Worm (Caenorhabditis elegans) whole organism, L3 larva: ENCODE data around the gene F10C1.1.
A peak's percentile ranks its signal among the peaks of the same experiment; 100 is the strongest.

Experiments used
- ZK546.5 ChIP-seq: sonication (generic microtip); optimal IDR thresholded peaks from 2 replicates; lab custom pipeline; 2017; ENCODE audit warnings: missing biosample characterization, missing genetic modification characterization
- aly-2 ChIP-seq: fragments of 150-350 bp; optimal IDR thresholded peaks from 2 replicates; lab custom pipeline; 2014; ENCODE audit warnings: missing biosample characterization, missing genetic modification characterization
- ceh-16 ChIP-seq: sonication (generic microtip); optimal IDR thresholded peaks from 2 replicates; lab custom pipeline; 2017; ENCODE audit warnings: missing biosample characterization, missing genetic modification characterization
- ceh-82 ChIP-seq: fragments of 150-350 bp; optimal IDR thresholded peaks from 2 replicates; lab custom pipeline; 2014; ENCODE audit warnings: missing biosample characterization, missing genetic modification characterization
- ceh-9 ChIP-seq: sonication (generic microtip); optimal IDR thresholded peaks from 2 replicates; lab custom pipeline; 2018; ENCODE audit warnings: missing biosample characterization, missing genetic modification characterization
- daf-12 ChIP-seq: fragments of 150-350 bp; optimal IDR thresholded peaks from 2 replicates; lab custom pipeline; 2014; ENCODE audit warnings: missing biosample characterization, missing genetic modification reagents, missing genetic modification characterization
- elt-1 ChIP-seq: fragments of 150-350 bp; optimal IDR thresholded peaks from 2 replicates; lab custom pipeline; 2014; ENCODE audit warnings: missing biosample characterization, missing genetic modification characterization
- elt-2 ChIP-seq: sonication (generic microtip); optimal IDR thresholded peaks from 2 replicates; lab custom pipeline; 2016; ENCODE audit warnings: missing genetic modification reagents, mild to moderate bottlenecking, missing genetic modification characterization, missing compliant biosample characterization
- eor-1 ChIP-seq, 2 experiments: fragments of 150-350 bp; optimal IDR thresholded peaks; 2 replicates each; lab custom pipeline; 2014 to 2018; ENCODE audit warnings: missing biosample characterization in 2 of 2, missing genetic modification characterization in 2 of 2
- fkh-10 ChIP-seq: sonication (generic microtip); optimal IDR thresholded peaks from 2 replicates; lab custom pipeline; 2017; ENCODE audit warnings: missing biosample characterization, missing genetic modification reagents, missing genetic modification characterization
- fkh-2 ChIP-seq: fragments of 150-350 bp; optimal IDR thresholded peaks from 2 replicates; lab custom pipeline; 2014; ENCODE audit warnings: missing biosample characterization, missing genetic modification reagents, missing genetic modification characterization
- fos-1 ChIP-seq: fragments of 150-350 bp; optimal IDR thresholded peaks from 2 replicates; lab custom pipeline; 2014; ENCODE audit warnings: missing biosample characterization, missing genetic modification characterization
- hmg-11 ChIP-seq: sonication (generic microtip); optimal IDR thresholded peaks from 2 replicates; lab custom pipeline; 2016; ENCODE audit warnings: missing genetic modification characterization, missing compliant biosample characterization
- jun-1 ChIP-seq: fragments of 150-350 bp; optimal IDR thresholded peaks from 2 replicates; lab custom pipeline; 2014; ENCODE audit warnings: missing biosample characterization, missing genetic modification reagents, missing genetic modification characterization
- lin-39 ChIP-seq: fragments of 150-350 bp; optimal IDR thresholded peaks from 2 replicates; lab custom pipeline; 2018; ENCODE audit warnings: missing biosample characterization, missing genetic modification reagents, missing genetic modification characterization
- lsy-12 ChIP-seq: sonication (generic microtip); optimal IDR thresholded peaks from 2 replicates; lab custom pipeline; 2016; ENCODE audit warnings: mild to moderate bottlenecking, missing genetic modification characterization, missing compliant biosample characterization
- mdl-1 ChIP-seq: fragments of 150-350 bp; optimal IDR thresholded peaks from 2 replicates; lab custom pipeline; 2014; ENCODE audit warnings: missing biosample characterization, missing genetic modification characterization
- mml-1 ChIP-seq: fragments of 150-350 bp; sonication (generic microtip); optimal IDR thresholded peaks from 3 replicates; lab custom pipeline; 2014; ENCODE audit warnings: missing biosample characterization, missing genetic modification characterization
- nfya-1 ChIP-seq: sonication (generic microtip); optimal IDR thresholded peaks from 2 replicates; lab custom pipeline; 2017; ENCODE audit warnings: missing genetic modification characterization, mild to moderate bottlenecking, missing compliant biosample characterization, antibody characterized with exemption, moderate library complexity; ENCODE audit not compliant: insufficient read depth
- nhr-11 ChIP-seq: fragments of 150-350 bp; optimal IDR thresholded peaks from 2 replicates; lab custom pipeline; 2014; ENCODE audit warnings: missing biosample characterization, missing genetic modification characterization
- nhr-237 ChIP-seq: fragments of 150-350 bp; optimal IDR thresholded peaks from 2 replicates; lab custom pipeline; 2014; ENCODE audit warnings: missing biosample characterization, missing genetic modification characterization
- nhr-25 ChIP-seq: sonication (generic microtip); optimal IDR thresholded peaks from 2 replicates; lab custom pipeline; 2017; ENCODE audit warnings: missing biosample characterization, missing genetic modification characterization
- nhr-28 ChIP-seq: fragments of 150-350 bp; optimal IDR thresholded peaks from 2 replicates; lab custom pipeline; 2014; ENCODE audit warnings: missing biosample characterization, missing genetic modification characterization
- nhr-76 ChIP-seq: fragments of 150-350 bp; sonication (generic microtip); optimal IDR thresholded peaks from 5 replicates; lab custom pipeline; 2014; ENCODE audit warnings: missing biosample characterization, missing genetic modification characterization
- pha-4 ChIP-seq: fragments of 150-350 bp; optimal IDR thresholded peaks from 2 replicates; lab custom pipeline; 2014; ENCODE audit warnings: missing biosample characterization, missing genetic modification reagents, missing genetic modification characterization
- pqm-1 ChIP-seq: fragments of 150-350 bp; optimal IDR thresholded peaks from 2 replicates; lab custom pipeline; 2017; ENCODE audit warnings: missing biosample characterization, missing genetic modification characterization, inconsistent platforms
- skn-1 ChIP-seq: fragments of 150-350 bp; optimal IDR thresholded peaks from 2 replicates; lab custom pipeline; 2014; ENCODE audit warnings: missing biosample characterization, missing genetic modification characterization
- tbx-2 ChIP-seq: sonication (generic microtip); optimal IDR thresholded peaks from 2 replicates; lab custom pipeline; 2016; ENCODE audit warnings: mild to moderate bottlenecking, missing genetic modification characterization, missing compliant biosample characterization
- zag-1 ChIP-seq: fragments of 150-350 bp; optimal IDR thresholded peaks from 2 replicates; lab custom pipeline; 2014; ENCODE audit warnings: missing biosample characterization, missing genetic modification characterization
- ztf-11 ChIP-seq: fragments of 150-350 bp; optimal IDR thresholded peaks from 2 replicates; lab custom pipeline; 2014; ENCODE audit warnings: missing biosample characterization, missing genetic modification characterization
- ztf-4 ChIP-seq: fragments of 150-350 bp; optimal IDR thresholded peaks from 2 replicates; lab custom pipeline; 2014; ENCODE audit warnings: missing biosample characterization, missing genetic modification characterization

F10C1.1 gene

DNA sequence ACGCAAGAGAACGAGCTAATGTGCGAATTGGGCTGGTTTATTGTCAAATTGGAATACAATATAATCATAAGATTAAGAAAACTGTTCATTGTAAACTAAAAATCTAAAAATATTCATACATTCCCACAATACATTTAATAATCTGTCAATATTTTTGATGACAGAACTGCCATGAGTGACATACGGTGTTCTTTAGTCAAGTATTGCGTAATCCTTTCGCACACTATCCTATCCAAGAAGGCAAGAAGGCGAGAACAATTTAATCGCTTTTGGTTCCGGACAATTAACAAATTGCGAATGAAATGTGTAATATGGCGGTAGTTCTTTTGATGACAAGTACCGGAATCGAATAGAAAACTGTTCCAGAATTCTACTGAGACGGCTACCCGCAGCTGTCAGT, 39.1 kb upstream of the F10C1.1 start:
- TF ChIP-seq fkh-10 (no peak), nhr-28 (tag; lab: Kevin White, UChicago) (no peak), lsy-12 (tag; lab: Kevin White, UChicago) (no peak), ztf-11 (no peak)
- TF ChIP-seq, all 47 proteins: peak for 0

DNA sequence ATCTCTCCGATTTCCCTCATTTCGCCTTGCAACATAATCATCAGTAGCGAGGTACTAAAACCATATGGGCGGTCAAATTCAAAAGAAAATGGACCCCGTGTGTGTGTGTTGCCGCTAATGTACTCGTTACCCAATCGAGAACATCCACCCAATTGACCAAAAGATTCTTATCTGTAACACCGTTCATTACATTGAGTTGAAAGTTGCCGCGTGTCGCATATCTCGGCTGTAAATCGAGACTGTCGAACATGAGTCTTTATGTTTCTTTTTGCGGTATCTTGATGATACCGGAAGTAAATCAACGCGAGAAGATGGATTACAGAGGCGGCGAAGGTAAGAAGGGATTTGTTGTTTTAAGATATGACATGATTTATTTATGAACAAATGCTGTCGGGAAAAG, 38.3 kb upstream of the F10C1.1 start:
- TF ChIP-seq tbx-2 (no peak), elt-1 (tag; lab: Kevin White, UChicago) (peak; percentile 74)

DNA sequence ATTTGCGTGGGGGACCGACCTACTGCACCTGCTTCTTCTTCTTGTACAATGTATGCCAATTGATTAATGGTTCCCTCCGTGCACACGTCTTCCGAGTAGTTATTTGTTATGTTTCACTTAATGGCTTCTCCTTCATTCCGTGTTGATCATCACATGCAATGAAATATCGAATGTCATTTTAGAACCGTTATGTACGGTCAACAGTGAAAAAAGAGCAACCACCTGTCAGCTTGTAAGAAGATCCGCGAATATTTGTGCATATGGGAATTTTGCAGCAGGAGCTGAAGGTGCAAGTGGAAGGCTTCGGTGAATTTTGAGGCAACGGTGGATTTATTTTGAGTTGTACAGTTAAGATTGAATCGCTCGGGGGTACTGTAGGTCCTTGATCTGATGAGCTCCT, 37.4 kb upstream of the F10C1.1 start:
- TF ChIP-seq mdl-1 (tag; lab: Kevin White, UChicago), result no peak
- no peak for TF ChIP-seq ZK546.5
- no peak for TF ChIP-seq ceh-82 (tag; lab: Kevin White, UChicago)
- TF ChIP-seq lin-39, result no peak
- TF ChIP-seq nhr-76 (tag; lab: Kevin White, UChicago), result no peak
- TF ChIP-seq eor-1 (tag; optimal IDR thresholded peaks at IDR 0.05; lab: Kevin White, UChicago), result no peak
- TF ChIP-seq elt-1 (tag; lab: Kevin White, UChicago), result no peak
- TF ChIP-seq jun-1 (tag; lab: Kevin White, UChicago), result no peak
- TF ChIP-seq aly-2 (tag; lab: Kevin White, UChicago), result no peak
- no peak for TF ChIP-seq pqm-1 (tag; lab: Kevin White, UChicago)
- TF ChIP-seq pha-4 (tag; lab: Kevin White, UChicago), result no peak
- TF ChIP-seq nfya-1 (tag; lab: Kevin White, UChicago), result no peak
- no peak for TF ChIP-seq nhr-237 (tag; lab: Kevin White, UChicago)
- no peak for TF ChIP-seq ztf-4 (tag; lab: Kevin White, UChicago)

DNA sequence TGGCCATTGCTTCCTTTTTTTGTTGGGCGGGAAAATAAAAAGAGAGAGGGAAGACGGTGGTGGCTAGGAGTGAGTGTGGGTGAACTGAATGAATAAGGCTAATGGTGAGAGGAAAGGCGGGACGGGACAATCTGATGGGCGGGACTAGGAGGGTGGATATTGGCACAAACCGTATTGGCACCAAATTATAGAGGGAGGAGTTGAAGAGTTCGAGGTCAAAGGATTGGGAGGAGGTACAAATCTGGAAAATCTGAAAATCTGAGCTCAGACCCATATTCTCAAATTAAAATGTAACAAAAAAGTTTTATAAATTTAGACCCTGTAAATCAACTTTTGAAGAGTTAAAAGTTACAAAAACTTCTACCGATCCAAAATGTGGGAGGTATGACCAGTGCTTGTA, 35.2 kb upstream of the F10C1.1 start, which contains the start of gene hlh-14:
TSS of gene hlh-14 (minus strand) at position 101 of the 400 bp plus-strand sequence.
- no peak for TF ChIP-seq fkh-2 (tag; lab: Kevin White, UChicago)
- no peak for TF ChIP-seq nhr-11 (tag; lab: Kevin White, UChicago)
- no peak for TF ChIP-seq ztf-4 (tag; lab: Kevin White, UChicago)
- no peak for TF ChIP-seq zag-1 (tag; lab: Kevin White, UChicago)
- TF ChIP-seq ceh-16 (tag; lab: Kevin White, UChicago), result no peak
- TF ChIP-seq hmg-11 (tag; lab: Kevin White, UChicago), result no peak
- no peak for TF ChIP-seq ceh-9 (tag; lab: Kevin White, UChicago)
- no peak for TF ChIP-seq daf-12
- no peak for TF ChIP-seq mml-1 (tag; lab: Kevin White, UChicago)
- no peak for TF ChIP-seq skn-1 (tag; lab: Kevin White, UChicago)
- no peak for TF ChIP-seq fos-1 (tag; lab: Kevin White, UChicago)
- TF ChIP-seq nhr-237 (tag; lab: Kevin White, UChicago), result no peak
- TF ChIP-seq eor-1 (tag; optimal IDR thresholded peaks at IDR 0.05; lab: Kevin White, UChicago), result no peak
- no peak for TF ChIP-seq ZK546.5

DNA sequence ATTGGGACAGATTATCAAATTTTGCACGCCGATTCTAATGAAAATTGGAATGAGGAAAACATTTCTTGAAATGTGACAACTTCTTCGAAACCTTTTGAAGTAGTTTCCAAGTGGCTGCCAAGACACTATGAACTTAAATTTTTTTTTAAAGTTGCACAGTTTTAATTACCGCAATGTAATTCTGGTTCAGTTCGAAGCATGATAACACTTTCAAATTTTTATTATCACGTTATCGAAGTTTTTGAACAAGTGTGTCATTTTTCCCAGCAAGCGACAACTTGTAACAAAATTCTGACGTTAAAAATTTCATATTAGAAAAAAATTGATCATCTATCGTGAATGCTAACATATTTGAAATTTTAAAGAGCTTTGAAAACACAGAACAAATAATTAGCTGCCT, 31.3 kb upstream of the F10C1.1 start:
- TF ChIP-seq nhr-28 (tag; lab: Kevin White, UChicago), result no peak
- peak; percentile 73 for TF ChIP-seq elt-2 (tag; lab: Kevin White, UChicago)
- TF ChIP-seq, all 47 proteins: peak for 1

DNA sequence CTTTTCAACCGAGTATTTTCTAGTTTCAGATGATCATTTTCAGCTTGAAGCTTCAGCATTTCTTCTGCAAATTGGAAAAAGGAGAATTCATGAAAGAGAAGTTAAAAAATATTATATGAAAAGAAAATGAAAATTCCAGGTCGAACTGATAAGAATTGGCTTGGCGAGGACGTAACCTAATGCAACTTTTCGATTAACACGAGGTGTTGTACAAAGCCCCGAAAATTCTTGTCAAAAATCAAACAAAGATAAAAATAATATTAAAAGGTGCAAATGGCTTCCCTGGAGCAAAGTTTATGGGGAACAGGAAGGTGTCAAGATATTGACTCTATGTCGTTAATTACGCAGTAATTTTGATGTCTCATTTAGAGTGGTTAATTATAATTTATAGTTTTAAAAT, 29.7 kb upstream of the F10C1.1 start:
- TF ChIP-seq pqm-1 (tag; lab: Kevin White, UChicago), result peak; percentile 16
- no peak for TF ChIP-seq elt-1 (tag; lab: Kevin White, UChicago)
- peak; percentile 95 for TF ChIP-seq elt-2 (tag; lab: Kevin White, UChicago)

DNA sequence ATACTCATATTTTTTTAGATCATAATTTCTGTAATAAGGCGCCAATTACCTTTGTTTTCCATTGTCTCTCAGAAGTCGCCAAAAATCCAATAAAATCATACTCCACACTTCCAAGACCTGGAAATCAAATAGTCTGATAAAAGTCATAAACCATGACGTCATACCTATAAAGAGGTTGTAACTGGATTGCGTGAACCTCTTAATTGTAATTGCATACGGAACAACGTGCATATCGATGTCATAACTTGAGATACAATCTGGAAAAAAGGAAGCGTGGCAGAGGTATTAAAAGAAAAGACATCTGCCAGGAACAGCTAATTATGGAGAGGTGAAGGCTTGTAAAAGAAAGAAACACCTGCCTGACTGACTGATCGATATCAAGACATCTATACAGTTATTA, 28.9 kb upstream of the F10C1.1 start, which contains the start of gene F10C1.9:
TSS of gene F10C1.9 (minus strand) at position 197 of the 400 bp plus-strand sequence.
- TF ChIP-seq mdl-1 (tag; lab: Kevin White, UChicago) (no peak), nhr-11 (tag; lab: Kevin White, UChicago) (no peak), nhr-25 (tag; lab: Kevin White, UChicago) (no peak), jun-1 (tag; lab: Kevin White, UChicago) (no peak), nfya-1 (tag; lab: Kevin White, UChicago) (no peak), fkh-2 (tag; lab: Kevin White, UChicago) (no peak), elt-2 (tag; lab: Kevin White, UChicago) (peak; percentile 69)
